Worm (Caenorhabditis elegans) whole organism, young adult: ENCODE results near the gene F41G4.13.

Source experiments
- cebp-1 ChIP-seq, 2 experiments: fragments of 200-800 bp in 1 of 2; sonication (Bioruptor generic) in 1 of 2; sonication (generic microtip) in 1 of 2; IDR thresholded peaks in 1 of 2; optimal IDR thresholded peaks in 1 of 2; 2 replicates each; pipeline versions ENCODE4 v1.3.6 to Lab custom; 2017 to 2022; ENCODE audit warnings: missing compliant biosample characterization in 2 of 2, missing genetic modification characterization in 2 of 2, mild to moderate bottlenecking in 1 of 2, missing genetic modification reagents in 1 of 2, moderate library complexity in 1 of 2
- unc-130 ChIP-seq: sonication (generic microtip); optimal IDR thresholded peaks from 2 replicates; lab custom pipeline; 2016; ENCODE audit warnings: missing genetic modification reagents, missing genetic modification characterization, missing compliant biosample characterization

ce11 chrX:16880426-16880825 lies 45.8 kb upstream of the F41G4.13 start, which contains the start of gene acs-9:
- no peak for TF ChIP-seq cebp-1 (GFP tag; IDR thresholded peaks at IDR 0.05; lab: Robert Waterston, UW)
- no peak for TF ChIP-seq cebp-1 (tag; optimal IDR thresholded peaks at IDR 0.05; lab: Kevin White, UChicago)
- TF ChIP-seq unc-130 (GFP tag; lab: Kevin White, UChicago), result no peak
